Fruit fly (Drosophila melanogaster) whole organism, embryonic: ENCODE results near the gene Rnb.

ENCODE experiments used
- CG1024 ChIP-seq: fragments of 200-800 bp; sonication (Bioruptor generic); IDR thresholded peaks from 2 replicates; pipeline ENCODE4 v1.3.6; 2022; ENCODE audit warnings: missing biosample characterization, missing genetic modification characterization
- CG10267 ChIP-seq: fragments of 200-800 bp; sonication (Bioruptor generic); optimal IDR thresholded peaks from 2 replicates; lab custom pipeline; 2018; ENCODE audit warnings: missing biosample characterization, mild to moderate bottlenecking, missing genetic modification characterization, moderate library complexity
- CG11456 ChIP-seq: fragments of 200-800 bp; sonication (Bioruptor generic); IDR thresholded peaks from 3 replicates; pipeline ENCODE4 v1.3.6; 2022; ENCODE audit warnings: missing biosample characterization, missing genetic modification characterization
- CG11504 ChIP-seq: fragments of 200-800 bp; sonication (Bioruptor generic); optimal IDR thresholded peaks from 3 replicates; lab custom pipeline; 2019; ENCODE audit warnings: missing biosample characterization, mild to moderate bottlenecking, missing genetic modification characterization, moderate library complexity
- CG12744 ChIP-seq: fragments of 200-800 bp; sonication (Bioruptor generic); optimal IDR thresholded peaks from 2 replicates; lab custom pipeline; 2016; ENCODE audit warnings: missing biosample characterization, missing genetic modification characterization
- CG14667 ChIP-seq: fragments of 200-800 bp; sonication (Bioruptor generic); IDR thresholded peaks from 2 replicates; pipeline ENCODE4 v1.3.6; 2022; ENCODE audit warnings: missing biosample characterization, missing genetic modification characterization
- CG18476 ChIP-seq: fragments of 200-800 bp; sonication (Bioruptor generic); optimal IDR thresholded peaks from 2 replicates; lab custom pipeline; 2016; ENCODE audit warnings: missing biosample characterization, mild to moderate bottlenecking, missing genetic modification characterization
- CG3281 ChIP-seq: fragments of 200-800 bp; sonication (Bioruptor generic); optimal IDR thresholded peaks from 3 replicates; lab custom pipeline; 2017; ENCODE audit warnings: missing biosample characterization, mild to moderate bottlenecking, missing genetic modification characterization
- CG33213 ChIP-seq: fragments of 200-800 bp; sonication (Bioruptor generic); optimal IDR thresholded peaks from 3 replicates; lab custom pipeline; 2016; ENCODE audit warnings: missing biosample characterization, missing genetic modification characterization
- CG4707 ChIP-seq: fragments of 200-800 bp; sonication (Bioruptor generic); optimal IDR thresholded peaks from 2 replicates; lab custom pipeline; 2018; ENCODE audit warnings: missing biosample characterization, mild to moderate bottlenecking, missing genetic modification characterization, moderate library complexity
- CG4820 ChIP-seq: fragments of 200-800 bp; sonication (Bioruptor generic); optimal IDR thresholded peaks from 3 replicates; lab custom pipeline; 2016; ENCODE audit warnings: missing biosample characterization, missing genetic modification characterization
- CG7357 ChIP-seq: fragments of 200-800 bp; sonication (Bioruptor generic); IDR thresholded peaks from 3 replicates; pipeline ENCODE4 v1.3.6; 2022; ENCODE audit warnings: missing biosample characterization, missing genetic modification characterization
- CG7786 ChIP-seq: fragments of 200-800 bp; sonication (Bioruptor generic); optimal IDR thresholded peaks from 2 replicates; lab custom pipeline; 2016; ENCODE audit warnings: missing biosample characterization, missing genetic modification characterization
- CG7963 ChIP-seq: fragments of 200-800 bp; sonication (Bioruptor generic); IDR thresholded peaks from 3 replicates; pipeline ENCODE4 v1.3.6; 2022; ENCODE audit warnings: missing biosample characterization, missing genetic modification characterization; ENCODE audit not compliant: partially characterized antibody
- CG8281 ChIP-seq: fragments of 200-800 bp; sonication (Bioruptor generic); optimal IDR thresholded peaks from 2 replicates; lab custom pipeline; 2018; ENCODE audit warnings: missing biosample characterization, mild to moderate bottlenecking, missing genetic modification characterization, moderate library complexity
- CG8359 ChIP-seq: fragments of 200-800 bp; sonication (Bioruptor generic); optimal IDR thresholded peaks from 2 replicates; lab custom pipeline; 2017; ENCODE audit warnings: missing biosample characterization, mild to moderate bottlenecking, missing genetic modification characterization, borderline replicate concordance
- CG9215 ChIP-seq: fragments of 200-800 bp; sonication (Bioruptor generic); IDR thresholded peaks from 2 replicates; pipeline ENCODE4 v1.3.6; 2022; ENCODE audit warnings: missing biosample characterization, missing genetic modification characterization
- D19B ChIP-seq: fragments of 200-800 bp; sonication (Bioruptor generic); optimal IDR thresholded peaks from 2 replicates; lab custom pipeline; 2017; ENCODE audit warnings: missing biosample characterization, mild to moderate bottlenecking, missing genetic modification characterization
- Dad ChIP-seq: fragments of 200-800 bp; sonication (Bioruptor generic); optimal IDR thresholded peaks from 3 replicates; lab custom pipeline; 2016; ENCODE audit warnings: missing biosample characterization, missing genetic modification characterization
- Deaf1 ChIP-seq: fragments of 200-800 bp; optimal IDR thresholded peaks from 3 replicates; lab custom pipeline; 2019; ENCODE audit warnings: missing biosample characterization, mild to moderate bottlenecking, missing genetic modification characterization, moderate library complexity
- Fer3 ChIP-seq: fragments of 200-800 bp; sonication (Bioruptor generic); optimal IDR thresholded peaks from 2 replicates; lab custom pipeline; 2018; ENCODE audit warnings: missing biosample characterization, mild to moderate bottlenecking, missing genetic modification characterization, moderate library complexity
- HHEX ChIP-seq: fragments of 200-800 bp; sonication (Bioruptor generic); optimal IDR thresholded peaks from 3 replicates; lab custom pipeline; 2017; ENCODE audit warnings: missing biosample characterization, mild to moderate bottlenecking, missing genetic modification characterization, missing genetic modification reagents
- HLH54F ChIP-seq: fragments of 200-800 bp; sonication (Bioruptor generic); optimal IDR thresholded peaks from 3 replicates; lab custom pipeline; 2016; ENCODE audit warnings: missing biosample characterization, missing genetic modification characterization
- Hr39 ChIP-seq: fragments of >200 bp; optimal IDR thresholded peaks from 2 replicates; lab custom pipeline; 2017
- Hr51 ChIP-seq, 2 experiments: fragments of 200-800 bp; sonication (Bioruptor generic); optimal IDR thresholded peaks; 2 replicates in 1 of 2; 3 replicates in 1 of 2; lab custom pipeline; 2016 to 2018; ENCODE audit warnings: missing biosample characterization in 2 of 2, missing genetic modification characterization in 2 of 2, mild to moderate bottlenecking in 1 of 2, moderate library complexity in 1 of 2
- Hr78 ChIP-seq, 2 experiments: fragments of 200-800 bp in 1 of 2; fragments of >200 bp in 1 of 2; sonication (Bioruptor generic) in 1 of 2; optimal IDR thresholded peaks; 2 replicates each; lab custom pipeline; 2017 to 2019; ENCODE audit warnings: missing biosample characterization in 2 of 2, missing genetic modification characterization in 2 of 2, mild to moderate bottlenecking in 1 of 2, moderate library complexity in 1 of 2
- Mad ChIP-seq: fragments of 200-800 bp; sonication (Bioruptor generic); optimal IDR thresholded peaks from 2 replicates; lab custom pipeline; 2016; ENCODE audit warnings: missing biosample characterization, missing genetic modification characterization
- Meics ChIP-seq: fragments of 200-800 bp; sonication (Bioruptor generic); optimal IDR thresholded peaks from 2 replicates; lab custom pipeline; 2017; ENCODE audit warnings: missing biosample characterization, mild to moderate bottlenecking, missing genetic modification characterization
- Scr ChIP-seq: fragments of 200-800 bp; sonication (Bioruptor generic); IDR thresholded peaks from 2 replicates; pipeline ENCODE4 v1.3.6; 2022; ENCODE audit warnings: missing biosample characterization, missing genetic modification characterization; ENCODE audit not compliant: partially characterized antibody
- Side ChIP-seq: fragments of 200-800 bp; sonication (Bioruptor generic); optimal IDR thresholded peaks from 2 replicates; lab custom pipeline; 2016; ENCODE audit warnings: missing biosample characterization, missing genetic modification characterization
- Taf1 ChIP-seq: fragments of 200-800 bp; sonication (Bioruptor generic); IDR thresholded peaks from 2 replicates; pipeline ENCODE4 v1.3.6; 2022; ENCODE audit warnings: missing biosample characterization, missing genetic modification characterization
- bigmax ChIP-seq: fragments of 200-800 bp; sonication (Bioruptor generic); optimal IDR thresholded peaks from 2 replicates; lab custom pipeline; 2018; ENCODE audit warnings: missing biosample characterization, mild to moderate bottlenecking, missing genetic modification characterization
- cad ChIP-seq: fragments of >200 bp; optimal IDR thresholded peaks from 2 replicates; lab custom pipeline; 2017; ENCODE audit warnings: missing biosample characterization, missing genetic modification characterization
- cas ChIP-seq: fragments of 200-800 bp; sonication (Bioruptor generic); IDR thresholded peaks from 2 replicates; pipeline ENCODE4 v1.3.6; 2022; ENCODE audit warnings: missing biosample characterization, missing genetic modification characterization
- cg ChIP-seq: fragments of 200-800 bp; sonication (Bioruptor generic); optimal IDR thresholded peaks from 3 replicates; lab custom pipeline; 2019; ENCODE audit warnings: missing biosample characterization, mild to moderate bottlenecking, missing genetic modification characterization, moderate library complexity
- corto ChIP-seq: fragments of 200-800 bp; sonication (Bioruptor generic); optimal IDR thresholded peaks from 2 replicates; lab custom pipeline; 2016; ENCODE audit warnings: missing biosample characterization, mild to moderate bottlenecking, missing genetic modification characterization, moderate library complexity
- ems ChIP-seq: fragments of 200-800 bp; sonication (Bioruptor generic); optimal IDR thresholded peaks from 3 replicates; lab custom pipeline; 2016; ENCODE audit warnings: missing biosample characterization, missing genetic modification characterization
- fd64A ChIP-seq: fragments of 200-800 bp; sonication (Bioruptor generic); optimal IDR thresholded peaks from 3 replicates; lab custom pipeline; 2018; ENCODE audit warnings: missing biosample characterization, mild to moderate bottlenecking, missing genetic modification characterization
- grn ChIP-seq: fragments of 200-800 bp; sonication (Bioruptor generic); optimal IDR thresholded peaks from 3 replicates; lab custom pipeline; 2017; ENCODE audit warnings: missing biosample characterization, missing genetic modification characterization
- gro ChIP-seq: fragments of 200-800 bp; sonication (Bioruptor generic); optimal IDR thresholded peaks from 2 replicates; lab custom pipeline; 2016; ENCODE audit warnings: missing biosample characterization, missing genetic modification characterization
- her ChIP-seq: fragments of 200-800 bp; sonication (Bioruptor generic); optimal IDR thresholded peaks from 2 replicates; lab custom pipeline; 2016; ENCODE audit warnings: missing biosample characterization, missing genetic modification characterization
- hth ChIP-seq: fragments of >200 bp; optimal IDR thresholded peaks from 2 replicates; lab custom pipeline; 2017; ENCODE audit warnings: inconsistent platforms
- jing ChIP-seq: fragments of 200-800 bp; sonication (Bioruptor generic); optimal IDR thresholded peaks from 2 replicates; lab custom pipeline; 2018; ENCODE audit warnings: missing biosample characterization, mild to moderate bottlenecking, missing genetic modification characterization
- mirr ChIP-seq: fragments of 200-800 bp; sonication (Bioruptor generic); optimal IDR thresholded peaks from 3 replicates; lab custom pipeline; 2018; ENCODE audit warnings: missing biosample characterization, mild to moderate bottlenecking, missing genetic modification characterization
- pnt ChIP-seq: fragments of 200-800 bp; sonication (Bioruptor generic); optimal IDR thresholded peaks from 3 replicates; lab custom pipeline; 2016; ENCODE audit warnings: missing biosample characterization, missing genetic modification characterization
- pros ChIP-seq: fragments of 200-800 bp; sonication (Bioruptor generic); optimal IDR thresholded peaks from 3 replicates; lab custom pipeline; 2019; ENCODE audit warnings: missing biosample characterization, mild to moderate bottlenecking, missing genetic modification characterization, moderate library complexity
- psq ChIP-seq: fragments of 200-800 bp; sonication (Bioruptor generic); optimal IDR thresholded peaks from 2 replicates; lab custom pipeline; 2017; ENCODE audit warnings: missing biosample characterization, missing genetic modification characterization
- sens ChIP-seq: fragments of 200-800 bp; sonication (Bioruptor generic); peaks from one replicate; lab custom pipeline; 2016; ENCODE audit warnings: missing biosample characterization, missing genetic modification characterization
- sisA ChIP-seq: fragments of 200-800 bp; sonication (Bioruptor generic); IDR thresholded peaks from 2 replicates; pipeline ENCODE4 v1.3.6; 2022; ENCODE audit warnings: missing biosample characterization, missing genetic modification characterization
- ttk ChIP-seq: fragments of 200-800 bp; sonication (Bioruptor generic); IDR thresholded peaks from 2 replicates; pipeline ENCODE4 v2.1.2; 2022; ENCODE audit warnings: missing biosample characterization, missing genetic modification characterization
- wdn ChIP-seq: fragments of 200-800 bp; sonication (Bioruptor generic); IDR thresholded peaks from 2 replicates; pipeline ENCODE4 v1.3.6; 2022; ENCODE audit warnings: missing biosample characterization, missing genetic modification characterization

The Rnb gene

dm6 chr3R:29802753-29803313 is 3.7 kb upstream of the Rnb start, which contains the start of the genes Etfb and CG7789 (continued):
- TF ChIP-seq CG14667 (GFP tag; lab: Robert Waterston, UW) (peak; percentile 36), Deaf1 (tag; lab: Kevin White, UChicago) (no peak), grn (GFP tag; lab: Kevin White, UChicago) (peak; percentile 56), cg (GFP tag; lab: Kevin White, UChicago) (no peak), CG8281 (tag; lab: Kevin White, UChicago) (peak; percentile 53), Side (GFP tag; lab: Kevin White, UChicago) (peak; percentile 52), Dad (GFP tag; lab: Kevin White, UChicago) (peak; percentile 55), Hr39 (lab: Kevin White, UChicago) (no peak), hth (lab: Kevin White, UChicago) (no peak), CG10267 (tag; lab: Kevin White, UChicago) (peak; percentile 37), CG11504 (no peak), Hr51 (GFP tag; optimal IDR thresholded peaks at IDR 0.05; lab: Kevin White, UChicago) (peak in 1 of 2 experiments; percentile 48), jing (GFP tag; lab: Kevin White, UChicago) (no peak), CG33213 (GFP tag; lab: Kevin White, UChicago) (peak; percentile 73), fd64A (GFP tag; lab: Kevin White, UChicago) (no peak), CG7963 (GFP tag; lab: Robert Waterston, UW) (no peak), HLH54F (GFP tag; lab: Kevin White, UChicago) (peak; percentile 84), Hr78 (GFP tag; optimal IDR thresholded peaks at IDR 0.05; lab: Kevin White, UChicago) (no peak), CG4707 (GFP tag; lab: Kevin White, UChicago) (no peak), Fer3 (tag; lab: Kevin White, UChicago) (peak; percentile 78), CG9215 (GFP tag; lab: Robert Waterston, UW) (peak; percentile 75), corto (GFP tag; lab: Kevin White, UChicago) (no peak), sisA (peak; percentile 78), sens (peak; percentile 96), CG3281 (GFP tag; lab: Kevin White, UChicago) (no peak), CG1024 (GFP tag; lab: Robert Waterston, UW) (peak; percentile 43; the same call in 1 of the 2 replicates), Scr (GFP tag; lab: Robert Waterston, UW) (peak; percentile 89), CG8359 (GFP tag; lab: Kevin White, UChicago) (no peak), CG7357 (peak; percentile 56; the same call in 2 of the 3 replicates), CG4820 (peak; percentile 35), CG18476 (GFP tag; lab: Kevin White, UChicago) (peak; percentile 17), CG7786 (GFP tag; lab: Kevin White, UChicago) (peak; percentile 80), bigmax (GFP tag; lab: Kevin White, UChicago) (no peak), ems (GFP tag; lab: Kevin White, UChicago) (peak; percentile 65), gro (peak; percentile 83), her (GFP tag; lab: Kevin White, UChicago) (peak; percentile 73), HHEX (GFP tag; lab: Kevin White, UChicago) (peak; percentile 57), wdn (GFP tag; lab: Robert Waterston, UW) (peak; percentile 62), Mad (GFP tag; lab: Kevin White, UChicago) (peak; percentile 60), ttk (GFP tag; lab: Robert Waterston, UW) (peak; percentile 74), Taf1 (GFP tag; lab: Robert Waterston, UW) (peak; percentile 76), pros (GFP tag; lab: Kevin White, UChicago) (no peak), D19B (GFP tag; lab: Kevin White, UChicago) (no peak), CG12744 (peak; percentile 55), pnt (GFP tag; lab: Kevin White, UChicago) (peak; percentile 55), mirr (peak; percentile 70), cad (GFP tag; lab: Kevin White, UChicago) (no peak), cas (GFP tag; lab: Robert Waterston, UW) (peak; percentile 42; the same call in 1 of the 2 replicates), psq (GFP tag; lab: Kevin White, UChicago) (no peak), Meics (no peak), CG11456 (peak; percentile 85)
